Fruit fly (Drosophila melanogaster): ENCODE data around the gene Sema1a.
A peak's percentile ranks its signal among the peaks of the same experiment; 100 is the strongest.

The Sema1a gene

dm6 chr2L:8692426-8693180 lies 150.7 kb downstream of the Sema1a start:
- TF ChIP-seq Hey (tag; optimal IDR thresholded peaks at IDR 0.05) = peak; percentile 62
- TF ChIP-seq NFAT (GFP tag; IDR thresholded peaks at IDR 0.05) = peak; percentile 24; the same call in 1 of the 2 replicates
- 0 out of 2 replicates have a peak, but pooled peaks have one; percentile 29 for TF ChIP-seq CG16779 (GFP tag; IDR thresholded peaks at IDR 0.05)
- peak; percentile 24 for TF ChIP-seq pb (GFP tag; optimal IDR thresholded peaks at IDR 0.05)
- TF ChIP-seq cas (GFP tag; IDR thresholded peaks at IDR 0.05) = no peak
- TF ChIP-seq CG10431 (GFP tag; optimal IDR thresholded peaks at IDR 0.05) = no peak
- peak; percentile 78 for TF ChIP-seq CG10543 (GFP tag; optimal IDR thresholded peaks at IDR 0.05)
- peak; percentile 78 for TF ChIP-seq sug (tag; optimal IDR thresholded peaks at IDR 0.05)
- peak; percentile 9 for TF ChIP-seq CG18011 (GFP tag; optimal IDR thresholded peaks at IDR 0.05)
- TF ChIP-seq CG11504 (tag; optimal IDR thresholded peaks at IDR 0.05) = no peak
- no peak for TF ChIP-seq ems (GFP tag; optimal IDR thresholded peaks at IDR 0.05)
- TF ChIP-seq Ptx1 (GFP tag; IDR thresholded peaks at IDR 0.05) = peak; percentile 6; the same call in 1 of the 2 replicates
- TF ChIP-seq cad (GFP tag; optimal IDR thresholded peaks at IDR 0.05) = no peak
- peak; percentile 14; the same call in 1 of the 2 replicates for TF ChIP-seq al (GFP tag; IDR thresholded peaks at IDR 0.05)
- TF ChIP-seq HLH54F (GFP tag; optimal IDR thresholded peaks at IDR 0.05) = peak; percentile 15
- 0 out of 2 replicates have a peak, but pooled peaks have one; percentile 8 for TF ChIP-seq CG11085 (GFP tag; IDR thresholded peaks at IDR 0.05)
- TF ChIP-seq ftz-f1 (GFP tag; optimal IDR thresholded peaks at IDR 0.05) = no peak
- 0 out of 3 replicates have a peak, but pooled peaks have one; percentile 37 for TF ChIP-seq zfh1 (GFP tag; IDR thresholded peaks at IDR 0.05)
- peak; percentile 75 for TF ChIP-seq CG9932 (GFP tag; IDR thresholded peaks at IDR 0.05)
- peak; percentile 49 for TF ChIP-seq pho (GFP tag; optimal IDR thresholded peaks at IDR 0.05)
- TF ChIP-seq zf30C (GFP tag; optimal IDR thresholded peaks at IDR 0.05) = no peak
- peak; percentile 10 for TF ChIP-seq fd3F (GFP tag; optimal IDR thresholded peaks at IDR 0.05)
- TF ChIP-seq CG10462 (GFP tag; optimal IDR thresholded peaks at IDR 0.05) = no peak
- 0 out of 3 replicates have a peak, but pooled peaks have one; percentile 22 for TF ChIP-seq CG11560 (tag; IDR thresholded peaks at IDR 0.05)
- peak; percentile 12 for TF ChIP-seq fu2 (GFP tag; optimal IDR thresholded peaks at IDR 0.05)
- no peak for TF ChIP-seq CoRest (tag; optimal IDR thresholded peaks at IDR 0.05)
- TF ChIP-seq Fer3 (tag; optimal IDR thresholded peaks at IDR 0.05) = peak; percentile 35
- TF ChIP-seq Rfx (GFP tag; IDR thresholded peaks at IDR 0.05) = peak; percentile 81
- TF ChIP-seq CG12155 (GFP tag; optimal IDR thresholded peaks at IDR 0.05) = peak; percentile 36
- no peak for TF ChIP-seq tna (GFP tag; IDR thresholded peaks at IDR 0.05; ENCODE audit: partially characterized antibody)
- no peak for TF ChIP-seq Xbp1 (GFP tag; optimal IDR thresholded peaks at IDR 0.05)
- TF ChIP-seq org-1 (GFP tag; optimal IDR thresholded peaks at IDR 0.05) = peak; percentile 30
- peak; percentile 35 for TF ChIP-seq HmgZ (tag; optimal IDR thresholded peaks at IDR 0.05)
- TF ChIP-seq CG18476 (GFP tag; optimal IDR thresholded peaks at IDR 0.05) = no peak
- TF ChIP-seq insv (GFP tag; optimal IDR thresholded peaks at IDR 0.05) = no peak
- TF ChIP-seq unpg (GFP tag; optimal IDR thresholded peaks at IDR 0.05) = peak; percentile 30
- no peak for TF ChIP-seq CG9817 (tag; optimal IDR thresholded peaks at IDR 0.05)
- peak; percentile 60 for TF ChIP-seq CG3281 (GFP tag; optimal IDR thresholded peaks at IDR 0.05)
- peak; percentile 8 for TF ChIP-seq CG17359 (tag; optimal IDR thresholded peaks at IDR 0.05)
- TF ChIP-seq CG14014 (GFP tag; IDR thresholded peaks at IDR 0.05) = peak; percentile 52; the same call in 1 of the 2 replicates
- TF ChIP-seq Asciz (GFP tag; optimal IDR thresholded peaks at IDR 0.05) = no peak
- no peak for TF ChIP-seq CG7357 (GFP tag; IDR thresholded peaks at IDR 0.05)
- TF ChIP-seq CG12104 (GFP tag; optimal IDR thresholded peaks at IDR 0.05) = peak; percentile 5
- no peak for TF ChIP-seq nmo (GFP tag; optimal IDR thresholded peaks at IDR 0.05)
- peak; percentile 17 for TF ChIP-seq CG9609 (GFP tag; optimal IDR thresholded peaks at IDR 0.05)
- TF ChIP-seq dysf (GFP tag; IDR thresholded peaks at IDR 0.05) = peak; percentile 49; the same call in 2 of the 3 replicates
- TF ChIP-seq seq (GFP tag; IDR thresholded peaks at IDR 0.05) = 0 out of 2 replicates have a peak, but pooled peaks have one; percentile 39
- TF ChIP-seq CG13894 (tag; optimal IDR thresholded peaks at IDR 0.05) = peak; percentile 59
- peak; percentile 0 for TF ChIP-seq crc (GFP tag; optimal IDR thresholded peaks at IDR 0.05)

Data from whole organism, embryonic.